Fruit fly (Drosophila melanogaster): Measurements from ENCODE around the gene amx.

amx gene

DNA sequence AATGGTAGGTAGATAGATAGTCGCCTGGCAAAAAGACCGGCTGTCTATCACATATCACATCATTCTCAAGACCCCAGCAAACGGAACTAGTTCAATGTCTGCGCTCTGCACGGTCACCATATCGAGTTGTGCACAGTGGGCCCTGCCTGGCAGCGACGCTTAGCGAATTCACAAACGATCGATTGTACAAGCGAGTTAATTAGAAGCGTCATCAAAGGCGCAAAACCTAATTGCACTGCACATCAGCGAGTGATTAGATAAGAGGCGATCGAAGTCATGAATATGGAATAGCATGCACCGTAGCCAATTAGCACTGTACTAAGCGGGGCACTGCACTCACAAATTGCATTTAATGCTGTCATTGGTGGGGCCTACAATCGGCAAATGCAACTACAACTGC is 26.7 kb downstream of the amx start (continued):
- TF ChIP-seq CG6791 (GFP tag; IDR thresholded peaks at IDR 0.05; ENCODE audit: partially characterized antibody) (no peak), CG4854 (GFP tag; optimal IDR thresholded peaks at IDR 0.05) (no peak), CG11560 (tag; IDR thresholded peaks at IDR 0.05) (0 out of 3 replicates have a peak, but pooled peaks have one; percentile 37), pan (optimal IDR thresholded peaks at IDR 0.05) (no peak), pan (GFP tag; optimal IDR thresholded peaks at IDR 0.05 in 1 of 2, IDR thresholded peaks at IDR 0.05 in 1 of 2) (peak in 1 of 2 experiments; percentile 13), inv (GFP tag; IDR thresholded peaks at IDR 0.05; ENCODE audit: partially characterized antibody) (no peak), peb (GFP tag; IDR thresholded peaks at IDR 0.05) (0 out of 2 replicates have a peak, but pooled peaks have one; percentile 16), dan (GFP tag; IDR thresholded peaks at IDR 0.05) (no peak), Atf6 (GFP tag; IDR thresholded peaks at IDR 0.05) (no peak), sr (GFP tag; IDR thresholded peaks at IDR 0.05) (no peak), ranshi (GFP tag; IDR thresholded peaks at IDR 0.05) (peak; percentile 29; the same call in 1 of the 2 replicates), caup (GFP tag; optimal IDR thresholded peaks at IDR 0.05; ENCODE audit: severe bottlenecking) (no peak), ap (GFP tag; IDR thresholded peaks at IDR 0.05) (no peak), Elba2 (GFP tag; optimal IDR thresholded peaks at IDR 0.05) (no peak), CHES-1-like (GFP tag; optimal IDR thresholded peaks at IDR 0.05) (no peak), CG3163 (GFP tag; optimal IDR thresholded peaks at IDR 0.05) (no peak), aop (GFP tag; IDR thresholded peaks at IDR 0.05) (no peak), CG11696 (GFP tag; IDR thresholded peaks at IDR 0.05) (no peak), her (GFP tag; optimal IDR thresholded peaks at IDR 0.05) (no peak), Sry-δ (GFP tag; optimal IDR thresholded peaks at IDR 0.05) (no peak), dpn (GFP tag; optimal IDR thresholded peaks at IDR 0.05) (no peak), Blimp-1 (GFP tag; optimal IDR thresholded peaks at IDR 0.05) (peak; percentile 22), dmrt11E (tag; optimal IDR thresholded peaks at IDR 0.05) (peak; percentile 33), CG18619 (GFP tag; optimal IDR thresholded peaks at IDR 0.05) (no peak), bsh (GFP tag; optimal IDR thresholded peaks at IDR 0.05) (peak in 1 of 2 experiments; percentile 52), CG1647 (GFP tag; optimal IDR thresholded peaks at IDR 0.05) (no peak), BtbVII (GFP tag; optimal IDR thresholded peaks at IDR 0.05) (no peak), CG31365 (tag; optimal IDR thresholded peaks at IDR 0.05) (no peak), CG1024 (GFP tag; IDR thresholded peaks at IDR 0.05) (0 out of 2 replicates have a peak, but pooled peaks have one; percentile 51), CG4617 (GFP tag; optimal IDR thresholded peaks at IDR 0.05; ENCODE audit: borderline replicate concordance) (no peak), p53 (GFP tag; optimal IDR thresholded peaks at IDR 0.05) (no peak), Dref (GFP tag; IDR thresholded peaks at IDR 0.05) (no peak), YL-1 (GFP tag; optimal IDR thresholded peaks at IDR 0.05) (no peak), CG6683 (GFP tag; optimal IDR thresholded peaks at IDR 0.05) (no peak), wdn (GFP tag; IDR thresholded peaks at IDR 0.05) (no peak), Six4 (GFP tag; optimal IDR thresholded peaks at IDR 0.05) (no peak), sna (GFP tag; IDR thresholded peaks at IDR 0.05; ENCODE audit: partially characterized antibody) (no peak), dati (GFP tag; IDR thresholded peaks at IDR 0.05) (no peak), vnd (GFP tag; IDR thresholded peaks at IDR 0.05; ENCODE audit: partially characterized antibody) (no peak), Myb (GFP tag; optimal IDR thresholded peaks at IDR 0.05) (no peak), CG6272 (GFP tag; IDR thresholded peaks at IDR 0.05) (0 out of 2 replicates have a peak, but pooled peaks have one; percentile 27), CG2678 (tag; optimal IDR thresholded peaks at IDR 0.05) (no peak), Bgb (GFP tag; IDR thresholded peaks at IDR 0.05; ENCODE audit: partially characterized antibody) (no peak), tup (GFP tag; optimal IDR thresholded peaks at IDR 0.05) (no peak), otp (GFP tag; IDR thresholded peaks at IDR 0.05) (0 out of 3 replicates have a peak, but pooled peaks have one; percentile 25), nmo (GFP tag; optimal IDR thresholded peaks at IDR 0.05) (peak; percentile 20), CG32532 (GFP tag; IDR thresholded peaks at IDR 0.05) (no peak), CG4730 (GFP tag; IDR thresholded peaks at IDR 0.05) (no peak), CG2889 (GFP tag; IDR thresholded peaks at IDR 0.05) (no peak), zfh2 (GFP tag; optimal IDR thresholded peaks at IDR 0.05) (no peak), tap (tag; optimal IDR thresholded peaks at IDR 0.05) (no peak)

Measured in whole organism, embryonic.